Fruit fly (Drosophila melanogaster) whole organism, wandering third instar larva: Measurements from ENCODE around the gene Skel.

Source experiments
- CG32264 ChIP-seq: fragments of 200-800 bp; sonication (Bioruptor generic); optimal IDR thresholded peaks from 2 replicates; lab custom pipeline; 2016; ENCODE audit warnings: missing biosample characterization, missing genetic modification characterization
- Dfd ChIP-seq: fragments of >200 bp; optimal IDR thresholded peaks from 2 replicates; lab custom pipeline; 2017; ENCODE audit warnings: missing biosample characterization, missing genetic modification characterization
- Sp1 ChIP-seq: fragments of 200-800 bp; sonication (Bioruptor generic); optimal IDR thresholded peaks from 3 replicates; lab custom pipeline; 2019; ENCODE audit warnings: missing biosample characterization, mild to moderate bottlenecking, missing genetic modification characterization, moderate library complexity
- brk ChIP-seq: fragments of 200-800 bp; sonication (Bioruptor generic); optimal IDR thresholded peaks from 2 replicates; lab custom pipeline; 2016; ENCODE audit warnings: missing biosample characterization, mild to moderate bottlenecking, missing genetic modification characterization
- fru ChIP-seq: fragments of 200-800 bp; sonication (Bioruptor generic); optimal IDR thresholded peaks from 3 replicates; lab custom pipeline; 2016; ENCODE audit warnings: missing biosample characterization, mild to moderate bottlenecking, missing genetic modification characterization
- pan ChIP-seq: fragments of >200 bp; optimal IDR thresholded peaks from 2 replicates; lab custom pipeline; 2017

- TF ChIP-seq fru (no peak), CG32264 (GFP tag; lab: Kevin White, UChicago) (no peak), Dfd (GFP tag; lab: Kevin White, UChicago) (no peak), Sp1 (GFP tag; lab: Kevin White, UChicago) (no peak), pan (lab: Kevin White, UChicago) (no peak), brk (no peak)
Observed at dm6 chr3R:10686307-10687094, at the start of gene Skel.
